Fruit fly (Drosophila melanogaster) whole organism, wandering third instar larva: Measurements from ENCODE around the gene AgmNAT.
A peak's percentile ranks its signal among the peaks of the same experiment; 100 is the strongest.

Experiments used
- Abd-B ChIP-seq: fragments of >200 bp; optimal IDR thresholded peaks from 2 replicates; lab custom pipeline; 2017; ENCODE audit warnings: missing biosample characterization, missing genetic modification characterization
- CG32264 ChIP-seq: fragments of 200-800 bp; sonication (Bioruptor generic); optimal IDR thresholded peaks from 2 replicates; lab custom pipeline; 2016; ENCODE audit warnings: missing biosample characterization, missing genetic modification characterization
- CG9705 ChIP-seq: fragments of 200-800 bp; sonication (Bioruptor generic); optimal IDR thresholded peaks from 2 replicates; lab custom pipeline; 2018; ENCODE audit warnings: missing biosample characterization, mild to moderate bottlenecking, missing genetic modification characterization
- Dfd ChIP-seq: fragments of >200 bp; optimal IDR thresholded peaks from 2 replicates; lab custom pipeline; 2017; ENCODE audit warnings: missing biosample characterization, missing genetic modification characterization
- Dif ChIP-seq: fragments of 200-275, 200-300 bp; sonication (Bioruptor generic); optimal IDR thresholded peaks from 2 replicates; lab custom pipeline; 2018; ENCODE audit warnings: missing biosample characterization, missing genetic modification characterization; ENCODE audit not compliant: partially characterized antibody
- HLH106 ChIP-seq: fragments of 200-800 bp; optimal IDR thresholded peaks from 3 replicates; lab custom pipeline; 2019; ENCODE audit warnings: missing biosample characterization, mild to moderate bottlenecking, missing genetic modification characterization, moderate library complexity
- Hnf4 ChIP-seq: fragments of 200-800 bp; sonication (Bioruptor generic); optimal IDR thresholded peaks from 2 replicates; lab custom pipeline; 2016; ENCODE audit warnings: missing biosample characterization, mild to moderate bottlenecking, missing genetic modification characterization
- Jra ChIP-seq: sonication (Bioruptor generic); optimal IDR thresholded peaks from 2 replicates; lab custom pipeline; 2016; ENCODE audit warnings: missing biosample characterization, missing genetic modification characterization
- Mio ChIP-seq: sonication (Bioruptor generic); optimal IDR thresholded peaks from 2 replicates; lab custom pipeline; 2016; ENCODE audit warnings: missing biosample characterization, missing genetic modification characterization
- Myc ChIP-seq: fragments of >200 bp; optimal IDR thresholded peaks from 2 replicates; lab custom pipeline; 2017
- N ChIP-seq: fragments of >200 bp; optimal IDR thresholded peaks from 2 replicates; lab custom pipeline; 2018; ENCODE audit warnings: missing biosample characterization, missing external identifiers, missing genetic modification characterization
- Sp1 ChIP-seq: fragments of 200-800 bp; sonication (Bioruptor generic); optimal IDR thresholded peaks from 3 replicates; lab custom pipeline; 2019; ENCODE audit warnings: missing biosample characterization, mild to moderate bottlenecking, missing genetic modification characterization, moderate library complexity
- Vsx2 ChIP-seq: fragments of 200-300, 225-300 bp; sonication (Bioruptor generic); optimal IDR thresholded peaks from 2 replicates; lab custom pipeline; 2018; ENCODE audit warnings: missing biosample characterization, missing genetic modification characterization; ENCODE audit not compliant: partially characterized antibody
- br ChIP-seq: fragments of 200-800 bp; sonication (Bioruptor generic); optimal IDR thresholded peaks from 2 replicates; lab custom pipeline; 2016; ENCODE audit warnings: missing biosample characterization, missing genetic modification characterization
- brk ChIP-seq: fragments of 200-800 bp; sonication (Bioruptor generic); optimal IDR thresholded peaks from 2 replicates; lab custom pipeline; 2016; ENCODE audit warnings: missing biosample characterization, mild to moderate bottlenecking, missing genetic modification characterization
- dl ChIP-seq, 2 experiments: fragments of 175-275, 200-275 bp in 1 of 2; fragments of 200-275 bp in 1 of 2; sonication (Bioruptor generic); optimal IDR thresholded peaks; lab custom pipeline; 2018; ENCODE audit warnings: mild to moderate bottlenecking in 2 of 2, missing biosample characterization in 2 of 2, missing genetic modification characterization in 2 of 2, moderate library complexity in 2 of 2; ENCODE audit not compliant: partially characterized antibody in 2 of 2, insufficient read depth in 1 of 2
- dmrt93B ChIP-seq: fragments of 200-800 bp; sonication (Bioruptor generic); optimal IDR thresholded peaks from 2 replicates; lab custom pipeline; 2018; ENCODE audit warnings: missing biosample characterization, mild to moderate bottlenecking, missing genetic modification characterization
- dsf ChIP-seq: sonication (Bioruptor generic); optimal IDR thresholded peaks from 2 replicates; lab custom pipeline; 2016; ENCODE audit warnings: missing biosample characterization, missing genetic modification characterization, borderline replicate concordance
- ey ChIP-seq: fragments of 200-800 bp; sonication (Bioruptor generic); optimal IDR thresholded peaks from 2 replicates; lab custom pipeline; 2016; ENCODE audit warnings: missing biosample characterization, missing genetic modification characterization
- foxo ChIP-seq, 2 experiments: fragments of 200-800 bp; sonication (Bioruptor generic); optimal IDR thresholded peaks; 2 replicates in 1 of 2; 3 replicates in 1 of 2; lab custom pipeline; 2016 to 2017; ENCODE audit warnings: missing biosample characterization in 2 of 2, missing genetic modification characterization in 2 of 2
- fru ChIP-seq: fragments of 200-800 bp; sonication (Bioruptor generic); optimal IDR thresholded peaks from 3 replicates; lab custom pipeline; 2016; ENCODE audit warnings: missing biosample characterization, mild to moderate bottlenecking, missing genetic modification characterization
- h ChIP-seq: fragments of 200-800 bp; sonication (Bioruptor generic); optimal IDR thresholded peaks from 3 replicates; lab custom pipeline; 2016; ENCODE audit warnings: missing biosample characterization, mild to moderate bottlenecking, missing genetic modification characterization
- jim ChIP-seq: fragments of 175-275, 200-325 bp; sonication (Bioruptor generic); optimal IDR thresholded peaks from 2 replicates; lab custom pipeline; 2016; ENCODE audit warnings: missing biosample characterization, mild to moderate bottlenecking, missing genetic modification characterization
- pan ChIP-seq: fragments of >200 bp; optimal IDR thresholded peaks from 2 replicates; lab custom pipeline; 2017
- psq ChIP-seq: fragments of 200-800 bp; sonication (Bioruptor generic); optimal IDR thresholded peaks from 3 replicates; lab custom pipeline; 2017; ENCODE audit warnings: missing biosample characterization, mild to moderate bottlenecking, missing genetic modification characterization, moderate library complexity
- rgr ChIP-seq: fragments of 200-800 bp; sonication (Bioruptor generic); optimal IDR thresholded peaks from 3 replicates; lab custom pipeline; 2016; ENCODE audit warnings: missing biosample characterization, mild to moderate bottlenecking, missing genetic modification characterization
- sage ChIP-seq: fragments of 200-800 bp; sonication (Bioruptor generic); optimal IDR thresholded peaks from 2 replicates; lab custom pipeline; 2016; ENCODE audit warnings: missing biosample characterization, mild to moderate bottlenecking, missing genetic modification characterization
- sv ChIP-seq: fragments of 200-800 bp; sonication (Bioruptor generic); optimal IDR thresholded peaks from 3 replicates; lab custom pipeline; 2016; ENCODE audit warnings: missing biosample characterization, missing genetic modification characterization
- woc ChIP-seq: sonication (Bioruptor generic); optimal IDR thresholded peaks from 2 replicates; lab custom pipeline; 2016; ENCODE audit warnings: missing biosample characterization, mild to moderate bottlenecking, missing genetic modification characterization

AgmNAT gene

dm6 chrX:5844980-5845379 is 29.4 kb upstream of the AgmNAT start, which contains the start of gene CG12729:
TSS of gene CG12729 (plus strand) at chrX:5845280.
- no peak for TF ChIP-seq woc
- no peak for TF ChIP-seq Vsx2 (GFP tag; lab: Kevin White, UChicago)
- TF ChIP-seq br (GFP tag; lab: Kevin White, UChicago), result no peak
- no peak for TF ChIP-seq HLH106 (tag; lab: Kevin White, UChicago)
- TF ChIP-seq brk, result no peak
- TF ChIP-seq Sp1 (GFP tag; lab: Kevin White, UChicago), result no peak
- no peak for TF ChIP-seq sv
- no peak for TF ChIP-seq Mio (GFP tag; lab: Kevin White, UChicago)
- TF ChIP-seq Dfd, result no peak
- TF ChIP-seq jim (GFP tag; lab: Kevin White, UChicago), result no peak
- TF ChIP-seq dsf (GFP tag; lab: Kevin White, UChicago), result no peak
- no peak for TF ChIP-seq CG32264 (GFP tag; lab: Kevin White, UChicago)
- no peak for TF ChIP-seq Myc (lab: Kevin White, UChicago)
- no peak for TF ChIP-seq Jra (GFP tag; lab: Kevin White, UChicago)
- TF ChIP-seq CG9705, result no peak
- no peak for TF ChIP-seq dmrt93B (GFP tag; lab: Kevin White, UChicago)

dm6 chrX:5839737-5840136 is 24.1 kb upstream of the AgmNAT start:
- TF ChIP-seq Abd-B (GFP tag; lab: Kevin White, UChicago), result no peak
- no peak for TF ChIP-seq CG9705
- TF ChIP-seq Mio (GFP tag; lab: Kevin White, UChicago), result no peak
- TF ChIP-seq fru (GFP tag; lab: Kevin White, UChicago), result no peak
- TF ChIP-seq Jra (GFP tag; lab: Kevin White, UChicago), result no peak
- TF ChIP-seq Hnf4 (GFP tag; lab: Kevin White, UChicago), result no peak
- TF ChIP-seq ey (GFP tag; lab: Kevin White, UChicago), result no peak
- TF ChIP-seq rgr, result no peak
- no peak for TF ChIP-seq psq (GFP tag; lab: Kevin White, UChicago)
- TF ChIP-seq foxo (GFP tag; optimal IDR thresholded peaks at IDR 0.05; lab: Kevin White, UChicago), result no peak
- no peak for TF ChIP-seq pan (lab: Kevin White, UChicago)

- TF ChIP-seq HLH106 (tag; lab: Kevin White, UChicago) (peak; percentile 11), Dif (no peak), fru (GFP tag; lab: Kevin White, UChicago) (peak; percentile 1), N (GFP tag; lab: Kevin White, UChicago) (no peak), h (GFP tag; lab: Kevin White, UChicago) (peak; percentile 2), dmrt93B (GFP tag; lab: Kevin White, UChicago) (no peak), foxo (GFP tag; optimal IDR thresholded peaks at IDR 0.05; lab: Kevin White, UChicago) (peak in 1 of 2 experiments; percentile 31)
Observed at dm6 chrX:5819972-5820371, 4.4 kb upstream of the AgmNAT start.

- TF ChIP-seq dl (GFP tag; optimal IDR thresholded peaks at IDR 0.05; lab: Kevin White, UChicago; ENCODE audit: insufficient read depth in 1 of 2, partially characterized antibody in 2 of 2) (no peak), sage (GFP tag; lab: Kevin White, UChicago) (no peak), Dfd (no peak)
Observed at dm6 chrX:5818428-5818827, 2.8 kb upstream of the AgmNAT start, which contains the start of gene CG15765. TSS of gene CG15765 (plus strand) at chrX:5818559.

- TF ChIP-seq Myc (lab: Kevin White, UChicago) (peak; percentile 63), foxo (GFP tag; optimal IDR thresholded peaks at IDR 0.05; lab: Kevin White, UChicago) (no peak)
Observed at dm6 chrX:5817191-5817590, 1.6 kb upstream of the AgmNAT start.

- no peak for TF ChIP-seq brk
- no peak for TF ChIP-seq dsf (GFP tag; lab: Kevin White, UChicago)
- TF ChIP-seq HLH106 (tag; lab: Kevin White, UChicago), result no peak
- no peak for TF ChIP-seq Hnf4 (GFP tag; lab: Kevin White, UChicago)
- TF ChIP-seq, all 38 proteins: peak for 0
Observed at dm6 chrX:5812877-5813276, 2.7 kb downstream of the AgmNAT start, which contains the start of gene CG44329. TSS of gene CG44329 (minus strand) at chrX:5812977.
